Worm (Caenorhabditis elegans): ENCODE data around the gene T24F1.7.

T24F1.7 gene

DNA sequence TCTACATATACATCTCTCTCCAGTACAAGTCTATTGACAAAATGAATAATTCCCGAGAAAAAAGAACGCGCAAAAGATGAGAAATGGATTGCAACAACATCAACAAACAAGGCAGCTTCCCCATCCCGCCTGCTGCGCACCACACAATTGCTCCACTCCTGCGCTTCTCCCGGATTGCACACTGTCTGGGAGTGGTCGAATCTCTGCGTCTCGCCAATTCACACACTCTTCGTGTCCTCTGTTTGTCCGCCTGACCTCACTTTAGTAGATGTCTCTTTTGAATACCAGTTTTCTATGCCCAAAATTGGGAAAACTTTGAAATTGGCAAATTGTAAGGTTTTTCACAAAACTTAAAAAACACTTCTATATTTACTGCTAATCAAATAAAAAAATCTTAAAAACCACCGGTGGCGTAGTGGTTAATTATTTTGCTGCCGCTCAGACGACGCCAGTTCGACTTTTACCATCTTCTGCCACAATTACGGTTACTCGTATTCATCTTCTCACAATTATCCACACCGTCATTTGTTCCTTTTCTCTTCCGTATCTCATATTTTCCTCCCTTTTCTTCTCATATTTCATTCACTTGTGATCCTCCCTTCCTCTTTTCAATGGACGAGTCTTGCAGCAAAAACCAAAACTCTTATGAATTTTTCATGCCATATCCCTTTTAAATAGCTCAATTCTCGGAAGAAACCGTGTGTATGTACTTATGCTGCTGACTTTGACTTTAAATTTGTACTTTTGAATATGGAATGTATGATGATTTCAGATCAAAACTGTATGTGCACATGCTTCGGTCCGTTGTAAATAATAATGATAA lies 6.5 kb upstream of the T24F1.7 start, which contains the start of gene rsf-1 (continued):
- TF ChIP-seq nhr-6 (tag; optimal IDR thresholded peaks at IDR 0.05) (no peak), nhr-23 (tag; optimal IDR thresholded peaks at IDR 0.05) (no peak), nhr-12 (tag; optimal IDR thresholded peaks at IDR 0.05) (no peak), nhr-11 (tag; optimal IDR thresholded peaks at IDR 0.05) (no peak), nhr-129 (tag; optimal IDR thresholded peaks at IDR 0.05) (peak; percentile 32)

DNA sequence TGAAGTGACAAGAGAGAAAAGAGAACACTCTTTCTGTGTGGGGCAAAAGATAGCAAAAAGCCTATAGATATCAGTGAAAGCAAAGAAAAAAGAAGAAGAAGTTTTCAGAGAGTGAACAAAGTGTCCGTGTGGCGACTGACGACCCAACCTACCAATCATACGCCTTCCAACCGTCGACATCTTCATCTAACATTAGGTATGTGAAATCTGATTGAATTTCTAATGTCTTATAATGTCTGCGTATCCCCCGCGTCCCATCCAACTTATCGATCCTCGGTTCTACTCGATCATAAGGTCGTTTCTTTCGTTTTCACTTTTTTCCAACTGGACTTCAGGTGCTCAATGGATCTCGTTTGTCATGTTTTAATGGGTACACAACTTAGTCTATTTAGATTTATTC lies 5.0 kb upstream of the T24F1.7 start:
- no peak for TF ChIP-seq ceh-16 (tag; optimal IDR thresholded peaks at IDR 0.05)
- TF ChIP-seq nhr-25 (tag; optimal IDR thresholded peaks at IDR 0.05): peak; percentile 61
- TF ChIP-seq egl-27 (tag; optimal IDR thresholded peaks at IDR 0.05): no peak
- TF ChIP-seq lin-39 (tag; optimal IDR thresholded peaks at IDR 0.05): no peak
- TF ChIP-seq nhr-129 (tag; optimal IDR thresholded peaks at IDR 0.05): peak; percentile 26
- no peak for TF ChIP-seq lsy-2 (tag; optimal IDR thresholded peaks at IDR 0.05)
- TF ChIP-seq ztf-11 (tag; optimal IDR thresholded peaks at IDR 0.05): no peak
- TF ChIP-seq snpc-4 (tag; optimal IDR thresholded peaks at IDR 0.05): no peak
- TF ChIP-seq nhr-6 (tag; optimal IDR thresholded peaks at IDR 0.05): no peak
- TF ChIP-seq lin-13 (GFP tag; optimal IDR thresholded peaks at IDR 0.05): no peak
- no peak for TF ChIP-seq peb-1 (tag; optimal IDR thresholded peaks at IDR 0.05)
- TF ChIP-seq nhr-12 (tag; optimal IDR thresholded peaks at IDR 0.05): no peak
- TF ChIP-seq fos-1 (tag; optimal IDR thresholded peaks at IDR 0.05): no peak
- TF ChIP-seq elt-3 (tag; optimal IDR thresholded peaks at IDR 0.05): no peak
- no peak for TF ChIP-seq ama-1 (optimal IDR thresholded peaks at IDR 0.05)
- TF ChIP-seq elt-1 (tag; optimal IDR thresholded peaks at IDR 0.05): no peak
- no peak for TF ChIP-seq zag-1 (tag; optimal IDR thresholded peaks at IDR 0.05)
- no peak for TF ChIP-seq nhr-10 (tag; optimal IDR thresholded peaks at IDR 0.05)
- no peak for TF ChIP-seq skn-1 (tag; optimal IDR thresholded peaks at IDR 0.05)
- no peak for TF ChIP-seq lin-11 (tag; optimal IDR thresholded peaks at IDR 0.05)
- no peak for TF ChIP-seq nhr-21 (tag; optimal IDR thresholded peaks at IDR 0.05)
- TF ChIP-seq blmp-1 (tag; optimal IDR thresholded peaks at IDR 0.05; ENCODE audit: insufficient read depth): peak; percentile 92
- TF ChIP-seq nhr-11 (tag; optimal IDR thresholded peaks at IDR 0.05): no peak
- TF ChIP-seq nhr-77 (tag; optimal IDR thresholded peaks at IDR 0.05): no peak

DNA sequence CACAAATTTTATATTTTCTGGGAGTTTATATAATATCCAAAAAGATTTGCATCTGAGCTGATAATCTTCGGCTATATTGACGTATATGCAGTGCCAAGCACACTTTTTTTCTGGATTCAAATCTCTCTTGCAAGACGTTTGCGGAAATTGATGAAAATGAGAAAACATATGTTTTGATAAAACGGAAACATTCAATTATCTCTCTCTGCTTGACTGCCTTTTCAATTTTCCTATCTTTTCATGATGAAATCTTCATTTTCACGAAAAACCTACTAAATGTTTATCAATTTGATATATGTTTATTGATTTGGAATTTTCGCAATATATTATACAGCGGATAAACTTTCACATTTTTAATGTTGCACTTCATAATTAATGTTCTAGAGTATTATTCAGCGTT lies 4.4 kb upstream of the T24F1.7 start:
- TF ChIP-seq elt-3 (tag; optimal IDR thresholded peaks at IDR 0.05) (no peak), C34F6.9 (tag; optimal IDR thresholded peaks at IDR 0.05) (no peak), nhr-11 (tag; optimal IDR thresholded peaks at IDR 0.05) (no peak), ztf-4 (tag; optimal IDR thresholded peaks at IDR 0.05) (no peak), gmeb-1 (tag; optimal IDR thresholded peaks at IDR 0.05) (no peak), R02D3.7 (tag; optimal IDR thresholded peaks at IDR 0.05) (no peak), unc-39 (tag; optimal IDR thresholded peaks at IDR 0.05) (no peak), lsy-2 (tag; optimal IDR thresholded peaks at IDR 0.05) (peak in 1 of 2 experiments; percentile 5), nhr-129 (tag; optimal IDR thresholded peaks at IDR 0.05) (peak; percentile 15), sem-4 (tag; optimal IDR thresholded peaks at IDR 0.05) (no peak), peb-1 (tag; optimal IDR thresholded peaks at IDR 0.05) (no peak), sma-3 (GFP tag; optimal IDR thresholded peaks at IDR 0.05) (no peak), nhr-10 (tag; optimal IDR thresholded peaks at IDR 0.05) (no peak), snpc-4 (tag; optimal IDR thresholded peaks at IDR 0.05) (no peak), unc-55 (GFP tag; optimal IDR thresholded peaks at IDR 0.05) (no peak), sma-9 (GFP tag; optimal IDR thresholded peaks at IDR 0.05) (no peak), sma-9 (tag; optimal IDR thresholded peaks at IDR 0.05) (no peak), mdl-1 (tag; optimal IDR thresholded peaks at IDR 0.05) (no peak), nhr-23 (tag; optimal IDR thresholded peaks at IDR 0.05) (no peak), F13H6.1 (tag; optimal IDR thresholded peaks at IDR 0.05) (no peak), blmp-1 (tag; optimal IDR thresholded peaks at IDR 0.05; ENCODE audit: insufficient read depth) (peak; percentile 10), zag-1 (tag; optimal IDR thresholded peaks at IDR 0.05) (no peak), nhr-12 (tag; optimal IDR thresholded peaks at IDR 0.05) (no peak)

DNA sequence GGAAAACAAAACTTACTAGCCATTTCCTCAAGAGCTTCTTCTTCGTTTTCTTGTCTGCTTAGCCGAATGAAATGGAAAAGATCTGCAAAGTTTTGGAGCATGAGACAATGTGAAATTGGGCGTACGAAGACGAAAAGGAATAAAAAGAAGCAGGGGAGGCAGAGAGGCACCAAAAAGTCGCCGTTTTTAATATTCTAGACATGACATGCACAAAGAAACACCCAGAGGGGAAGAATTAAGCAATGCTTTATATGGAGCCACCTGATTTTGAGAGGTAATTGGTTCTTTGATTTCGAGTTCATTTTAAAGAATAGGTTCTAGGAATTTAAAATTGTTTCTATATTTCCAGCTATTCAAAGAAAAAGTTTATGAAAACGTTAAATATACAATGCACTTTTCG lies 1.8 kb downstream of the T24F1.7 start, which contains the start of gene T24F1.4:
T24F1.4 (minus strand) TSS at position 101 of the 400 bp plus-strand sequence.
- TF ChIP-seq ztf-11 (tag; optimal IDR thresholded peaks at IDR 0.05): no peak
- TF ChIP-seq skn-1 (tag; optimal IDR thresholded peaks at IDR 0.05): no peak
- no peak for TF ChIP-seq crh-2 (tag; optimal IDR thresholded peaks at IDR 0.05)
